Worm (Caenorhabditis elegans) whole organism, L4/young adult: ENCODE results near the gene mig-21.

Source experiments
- W03F9.2 ChIP-seq: fragments of 150-350 bp; optimal IDR thresholded peaks from 2 replicates; lab custom pipeline; 2014; ENCODE audit warnings: missing biosample characterization, missing genetic modification characterization
- dao-5 ChIP-seq: sonication (generic microtip); optimal IDR thresholded peaks from 2 replicates; lab custom pipeline; 2016; ENCODE audit warnings: missing genotype, missing genetic modification characterization, moderate library complexity, missing compliant biosample characterization

- TF ChIP-seq dao-5 (tag; lab: Kevin White, UChicago): no peak
- TF ChIP-seq W03F9.2 (tag; lab: Kevin White, UChicago): no peak
Measured at ce11 chrIII:5884007-5884406, 5.8 kb upstream of the mig-21 start, which contains the start of gene C28H8.5.
